Worm (Caenorhabditis elegans) whole organism, L3 larva: ENCODE results near the gene srw-124.

Experiments used
- lin-39 ChIP-seq: fragments of 150-350 bp; optimal IDR thresholded peaks from 2 replicates; lab custom pipeline; 2018; ENCODE audit warnings: missing biosample characterization, missing genetic modification reagents, missing genetic modification characterization
- mdl-1 ChIP-seq: fragments of 150-350 bp; optimal IDR thresholded peaks from 2 replicates; lab custom pipeline; 2014; ENCODE audit warnings: missing biosample characterization, missing genetic modification characterization
- nhr-25 ChIP-seq: sonication (generic microtip); optimal IDR thresholded peaks from 2 replicates; lab custom pipeline; 2017; ENCODE audit warnings: missing biosample characterization, missing genetic modification characterization
- nhr-28 ChIP-seq: fragments of 150-350 bp; optimal IDR thresholded peaks from 2 replicates; lab custom pipeline; 2014; ENCODE audit warnings: missing biosample characterization, missing genetic modification characterization
- unc-62 ChIP-seq: fragments of 150-350 bp; sonication (generic microtip); optimal IDR thresholded peaks from 4 replicates; lab custom pipeline; 2014; ENCODE audit warnings: missing biosample characterization, missing genetic modification reagents, missing genetic modification characterization

ce11 chrV:2958202-2958601 lies 18.2 kb upstream of the srw-124 start, which contains the start of gene srw-142:
- no peak for TF ChIP-seq nhr-25 (tag; lab: Kevin White, UChicago)
- TF ChIP-seq lin-39 (tag; lab: Kevin White, UChicago) = no peak
- no peak for TF ChIP-seq nhr-28 (tag; lab: Kevin White, UChicago)
- TF ChIP-seq unc-62 = no peak
- no peak for TF ChIP-seq mdl-1 (tag; lab: Kevin White, UChicago)
